Worm (Caenorhabditis elegans) whole organism, L4 larva: Measurements from ENCODE around the gene ceh-92.

Experiments used
- D1046.2 ChIP-seq: fragments of 200-800 bp; sonication (Bioruptor generic); IDR thresholded peaks from 2 replicates; pipeline ENCODE4 v1.3.6; 2022; ENCODE audit warnings: missing genetic modification characterization, missing compliant biosample characterization
- F26F4.8 ChIP-seq: fragments of 200-800 bp; sonication (Bioruptor generic); conservative IDR thresholded peaks from 2 replicates; pipeline ENCODE4 v1.3.6; 2022; ENCODE audit warnings: missing genetic modification characterization, missing compliant biosample characterization
- F44E2.7 ChIP-seq: fragments of 200-800 bp; sonication (Bioruptor generic); IDR thresholded peaks from 2 replicates; pipeline ENCODE4 v2.1.2; 2022; ENCODE audit warnings: missing genetic modification characterization, missing compliant biosample characterization
- R02D3.7 ChIP-seq: fragments of 150-350 bp; sonication (generic microtip); optimal IDR thresholded peaks from 3 replicates; lab custom pipeline; 2014; ENCODE audit warnings: missing biosample characterization, missing genetic modification characterization
- Y105C5A.15 ChIP-seq: fragments of 200-800 bp; sonication (Bioruptor generic); IDR thresholded peaks from 2 replicates; pipeline ENCODE4 v1.3.6; 2022; ENCODE audit warnings: missing genetic modification characterization, missing compliant biosample characterization
- Y48G9A.11 ChIP-seq: fragments of 200-800 bp; sonication (Bioruptor generic); IDR thresholded peaks from 2 replicates; pipeline ENCODE4 v1.3.6; 2022; ENCODE audit warnings: missing genetic modification reagents, missing genetic modification characterization, missing compliant biosample characterization
- Y5F2A.4 ChIP-seq: fragments of 200-800 bp; sonication (Bioruptor generic); optimal IDR thresholded peaks from 2 replicates; lab custom pipeline; 2018; ENCODE audit warnings: mild to moderate bottlenecking, missing genetic modification characterization, missing compliant biosample characterization
- ZK337.2 ChIP-seq: fragments of 200-800 bp; sonication (Bioruptor generic); IDR thresholded peaks from 2 replicates; pipeline ENCODE4 v1.3.6; 2022; ENCODE audit warnings: missing genetic modification reagents, missing genetic modification characterization, missing compliant biosample characterization
- ZK546.5 ChIP-seq, 2 experiments: sonication (generic microtip); optimal IDR thresholded peaks; 2 replicates each; lab custom pipeline; 2017; ENCODE audit warnings: missing biosample characterization in 2 of 2, missing genetic modification characterization in 2 of 2
- aha-1 ChIP-seq: fragments of 150-350 bp; peaks from one replicate; lab custom pipeline; 2014; ENCODE audit warnings: missing biosample characterization, missing genetic modification characterization
- aly-2 ChIP-seq: sonication (generic microtip); optimal IDR thresholded peaks from 2 replicates; lab custom pipeline; 2018; ENCODE audit warnings: missing biosample characterization, missing genetic modification characterization
- arid-1 ChIP-seq: fragments of 200-800 bp; sonication (Bioruptor generic); conservative IDR thresholded peaks from 2 replicates; pipeline ENCODE4 v1.3.6; 2022; ENCODE audit warnings: missing genetic modification reagents, missing genetic modification characterization, missing compliant biosample characterization
- attf-4 ChIP-seq: sonication (generic microtip); optimal IDR thresholded peaks from 3 replicates; lab custom pipeline; 2017; ENCODE audit warnings: missing biosample characterization, missing genetic modification characterization
- ceh-32 ChIP-seq: sonication (generic microtip); optimal IDR thresholded peaks from 2 replicates; lab custom pipeline; 2016; ENCODE audit warnings: mild to moderate bottlenecking, missing genetic modification characterization, missing compliant biosample characterization; ENCODE audit not compliant: poor library complexity
- ceh-82 ChIP-seq: sonication (generic microtip); optimal IDR thresholded peaks from 2 replicates; lab custom pipeline; 2017; ENCODE audit warnings: missing biosample characterization, missing genetic modification characterization
- dmd-9 ChIP-seq: fragments of 200-800 bp; sonication (Bioruptor generic); IDR thresholded peaks from 2 replicates; pipeline ENCODE4 v1.3.6; 2022; ENCODE audit warnings: missing genetic modification reagents, missing genetic modification characterization, missing compliant biosample characterization
- dve-1 ChIP-seq: sonication (generic microtip); optimal IDR thresholded peaks from 2 replicates; lab custom pipeline; 2017; ENCODE audit warnings: antibody characterized with exemption, mild to moderate bottlenecking, missing genetic modification characterization, missing compliant biosample characterization; ENCODE audit not compliant: insufficient read depth
- egl-27 ChIP-seq: sonication (generic microtip); optimal IDR thresholded peaks from 3 replicates; lab custom pipeline; 2017; ENCODE audit warnings: missing biosample characterization, missing genetic modification reagents, missing genetic modification characterization
- fkh-10 ChIP-seq: fragments of 150-350 bp; optimal IDR thresholded peaks from 2 replicates; lab custom pipeline; 2014; ENCODE audit warnings: missing biosample characterization, missing genetic modification reagents, missing genetic modification characterization
- hlh-30 ChIP-seq: sonication (generic microtip); optimal IDR thresholded peaks from 2 replicates; lab custom pipeline; 2017; ENCODE audit warnings: antibody characterized with exemption, mild to moderate bottlenecking, missing genetic modification characterization, missing compliant biosample characterization; ENCODE audit not compliant: insufficient read depth
- hmg-1.1 ChIP-seq: fragments of 200-800 bp; sonication (Bioruptor generic); IDR thresholded peaks from 2 replicates; pipeline ENCODE4 v1.3.6; 2022; ENCODE audit warnings: missing genetic modification reagents, missing genetic modification characterization, missing compliant biosample characterization
- lin-15B ChIP-seq: fragments of 150-350 bp; sonication (generic microtip); optimal IDR thresholded peaks from 3 replicates; lab custom pipeline; 2014; ENCODE audit warnings: missing biosample characterization, missing genetic modification characterization
- lin-38 ChIP-seq: fragments of 200-800 bp; sonication (Bioruptor generic); IDR thresholded peaks from 2 replicates; pipeline ENCODE4 v1.3.6; 2022; ENCODE audit warnings: missing genetic modification reagents, missing genetic modification characterization, missing compliant biosample characterization
- lir-3 ChIP-seq: sonication (generic microtip); optimal IDR thresholded peaks from 2 replicates; lab custom pipeline; 2016; ENCODE audit warnings: mild to moderate bottlenecking, missing genetic modification characterization, missing compliant biosample characterization
- lsy-2 ChIP-seq, 2 experiments: fragments of 150-350 bp in 1 of 2; sonication (generic microtip) in 1 of 2; optimal IDR thresholded peaks; 2 replicates each; lab custom pipeline; 2014 to 2017; ENCODE audit warnings: missing biosample characterization in 2 of 2, missing genetic modification characterization in 2 of 2
- nhr-11 ChIP-seq: fragments of 150-350 bp; optimal IDR thresholded peaks from 2 replicates; lab custom pipeline; 2014; ENCODE audit warnings: missing biosample characterization, missing genetic modification characterization
- nhr-41 ChIP-seq: fragments of 200-800 bp; sonication (Bioruptor generic); IDR thresholded peaks from 2 replicates; pipeline ENCODE4 v1.3.6; 2022; ENCODE audit warnings: missing genetic modification reagents, missing genetic modification characterization, missing compliant biosample characterization
- nhr-6 ChIP-seq: fragments of 150-350 bp; optimal IDR thresholded peaks from 2 replicates; lab custom pipeline; 2014; ENCODE audit warnings: missing biosample characterization, missing genetic modification characterization
- set-16 ChIP-seq: fragments of 200-800 bp; sonication (Bioruptor generic); IDR thresholded peaks from 2 replicates; pipeline ENCODE4 v1.3.6; 2022; ENCODE audit warnings: missing genetic modification reagents, missing genetic modification characterization, missing compliant biosample characterization
- snpc-4 ChIP-seq: fragments of 150-350 bp; optimal IDR thresholded peaks from 2 replicates; lab custom pipeline; 2014; ENCODE audit warnings: missing biosample characterization, missing genetic modification characterization
- unc-39 ChIP-seq: sonication (generic microtip); optimal IDR thresholded peaks from 2 replicates; lab custom pipeline; 2017; ENCODE audit warnings: missing biosample characterization, missing genetic modification characterization
- unc-62 ChIP-seq, 3 experiments: fragments of 150-350 bp in 1 of 3; sonication (generic microtip); optimal IDR thresholded peaks in 2 of 3; peaks in 1 of 3; 1 replicate in 1 of 3; 2 replicates in 2 of 3; lab custom pipeline; 2014 to 2017; ENCODE audit warnings: missing biosample characterization in 3 of 3, missing genetic modification characterization in 3 of 3, missing genetic modification reagents in 3 of 3, missing genotype in 1 of 3
- zip-2 ChIP-seq: fragments of 150-350 bp; optimal IDR thresholded peaks from 2 replicates; lab custom pipeline; 2014; ENCODE audit warnings: missing biosample characterization, missing genetic modification characterization

The ceh-92 gene

DNA sequence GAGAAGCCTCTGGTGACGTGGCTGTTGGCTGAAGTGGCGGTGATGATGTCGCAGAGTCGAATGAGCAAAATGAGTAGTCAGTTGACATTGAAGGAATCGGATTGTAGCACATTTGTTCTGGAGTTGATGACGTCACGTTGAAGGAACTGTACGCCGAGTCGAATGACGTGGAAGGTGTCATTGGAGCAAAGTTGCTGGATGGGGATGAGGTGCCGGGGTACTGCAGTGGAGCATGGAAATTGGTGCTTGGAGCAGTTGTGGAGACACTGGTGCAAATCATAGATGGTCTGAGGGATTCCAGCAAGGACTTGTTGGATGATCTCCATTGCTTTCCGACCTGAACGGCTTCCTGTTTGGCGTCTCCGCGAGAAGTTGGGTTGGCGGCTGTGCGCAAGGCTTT lies 52.0 kb downstream of the ceh-92 start:
- TF ChIP-seq dmd-9 (GFP tag; lab: Robert Waterston, UW) (0 out of 2 replicates have a peak, but pooled peaks have one; percentile 12), F26F4.8 (GFP tag; lab: Robert Waterston, UW) (0 out of 2 replicates have a peak, but pooled peaks have one; percentile 59), lin-38 (GFP tag; lab: Robert Waterston, UW) (no peak), D1046.2 (no peak), lsy-2 (tag; optimal IDR thresholded peaks at IDR 0.05; lab: Kevin White, UChicago) (no peak), set-16 (GFP tag; lab: Robert Waterston, UW) (peak; percentile 20; the same call in 1 of the 2 replicates), aha-1 (tag; lab: Kevin White, UChicago) (peak; percentile 68), snpc-4 (tag; lab: Kevin White, UChicago) (no peak), unc-62 (GFP tag; optimal IDR thresholded peaks at IDR 0.05 in 1 of 2; lab: Kevin White, UChicago) (peak in 1 of 2 experiments; percentile 53), unc-62 (tag; optimal IDR thresholded peaks at IDR 0.05; lab: Kevin White, UChicago) (no peak), egl-27 (tag; lab: Kevin White, UChicago) (no peak)

DNA sequence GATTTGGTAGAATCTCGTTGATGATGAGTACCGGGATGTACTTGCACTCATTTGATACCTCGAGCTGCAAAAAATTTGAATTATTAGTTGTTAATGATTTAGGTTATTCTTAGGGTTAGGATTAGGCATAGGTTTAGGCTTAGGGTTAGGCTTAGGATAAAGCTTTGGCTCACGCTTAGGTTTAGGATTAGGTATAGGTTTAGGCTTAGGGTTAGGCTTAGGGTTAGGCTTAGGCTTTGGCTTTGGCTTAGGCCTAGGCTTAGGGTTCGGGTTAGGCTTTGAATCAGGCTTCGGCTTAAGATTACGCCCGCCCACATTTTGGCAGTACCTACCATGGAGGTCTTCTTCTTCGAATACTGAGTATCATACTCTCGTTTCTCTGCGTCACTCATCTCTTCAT lies 53.6 kb downstream of the ceh-92 start:
- TF ChIP-seq F44E2.7 (GFP tag; lab: Robert Waterston, UW): no peak
- TF ChIP-seq lir-3 (tag; lab: Kevin White, UChicago): no peak
- no peak for TF ChIP-seq Y105C5A.15 (GFP tag; lab: Robert Waterston, UW)
- no peak for TF ChIP-seq ZK337.2 (GFP tag; lab: Robert Waterston, UW)
- TF ChIP-seq R02D3.7: no peak
- no peak for TF ChIP-seq Y5F2A.4 (GFP tag; lab: Kevin White, UChicago)
- no peak for TF ChIP-seq dve-1 (tag; lab: Kevin White, UChicago)
- TF ChIP-seq unc-39 (tag; lab: Kevin White, UChicago): no peak
- no peak for TF ChIP-seq arid-1
- no peak for TF ChIP-seq Y48G9A.11 (GFP tag; lab: Robert Waterston, UW)
- no peak for TF ChIP-seq zip-2
- TF ChIP-seq ZK546.5 (tag; optimal IDR thresholded peaks at IDR 0.05; lab: Kevin White, UChicago): no peak
- TF ChIP-seq ceh-82: no peak
- no peak for TF ChIP-seq nhr-41 (GFP tag; lab: Robert Waterston, UW)
- TF ChIP-seq hmg-1.1 (GFP tag; lab: Robert Waterston, UW): no peak
- TF ChIP-seq lin-15B: no peak
- no peak for TF ChIP-seq nhr-11
- TF ChIP-seq ceh-32 (tag; lab: Kevin White, UChicago): no peak
- TF ChIP-seq aly-2 (tag; lab: Kevin White, UChicago): no peak
- TF ChIP-seq fkh-10 (GFP tag; lab: Kevin White, UChicago): no peak
- TF ChIP-seq, all 104 proteins: peak for 0

DNA sequence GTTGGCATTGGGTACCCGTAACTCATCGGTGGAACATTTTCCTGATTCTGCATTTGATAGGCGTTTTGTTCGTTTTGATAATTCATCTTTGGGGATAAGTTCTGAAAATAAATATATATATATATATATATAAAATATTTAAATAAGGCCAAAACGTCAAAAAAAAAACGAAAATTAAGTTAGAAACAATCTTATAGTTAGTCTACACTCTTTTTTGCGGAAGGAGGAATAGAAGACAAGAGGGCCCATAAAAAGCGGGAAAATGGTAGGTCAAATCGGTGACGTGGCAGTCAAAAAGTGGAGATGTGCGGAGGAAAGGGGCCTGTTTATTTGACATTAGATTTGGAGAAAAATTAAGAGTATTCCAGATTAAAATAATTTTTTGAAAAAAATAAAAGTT lies 55.3 kb downstream of the ceh-92 start, which contains the start of gene tbx-33:
Gene tbx-33, minus strand, starts transcription at position 101 of the 400 bp plus-strand sequence.
- no peak for TF ChIP-seq hlh-30 (tag; lab: Kevin White, UChicago)
- no peak for TF ChIP-seq F26F4.8 (GFP tag; lab: Robert Waterston, UW)
- TF ChIP-seq nhr-6: no peak
- TF ChIP-seq unc-62 (GFP tag; optimal IDR thresholded peaks at IDR 0.05 in 1 of 2; lab: Kevin White, UChicago): peak in 1 of 2 experiments; percentile 10
- TF ChIP-seq unc-62 (tag; optimal IDR thresholded peaks at IDR 0.05; lab: Kevin White, UChicago): no peak
- no peak for TF ChIP-seq attf-4 (tag; lab: Kevin White, UChicago)
- no peak for TF ChIP-seq egl-27 (tag; lab: Kevin White, UChicago)
